Worm (Caenorhabditis elegans): ENCODE data around the gene Y54G2A.49.
"Not testable (repeated sequence)": the region's sequence is repeated elsewhere in the genome, so short reads cannot be mapped to it uniquely, and the experiment has no call there.

Y54G2A.49 gene

DNA sequence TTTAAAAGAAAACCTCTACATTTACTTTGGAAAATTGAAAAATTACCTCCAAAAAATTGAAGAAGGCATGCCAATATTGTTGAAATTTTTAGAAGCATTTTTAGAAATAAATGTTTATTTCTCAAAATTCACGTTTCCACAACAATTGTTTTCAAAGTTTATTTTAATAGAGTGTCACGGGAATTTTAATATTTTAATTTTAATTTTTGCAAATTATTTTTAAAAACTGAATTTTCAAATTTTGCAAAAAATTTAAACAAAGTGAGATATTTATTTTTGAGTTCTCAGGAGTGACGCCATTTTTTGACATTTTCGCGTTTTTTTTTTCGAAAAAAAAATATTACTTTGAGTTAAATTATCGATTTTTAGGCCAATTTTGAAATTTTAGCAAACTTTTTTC lies at the start of gene Y54G2A.49:
TSS of gene Y54G2A.49 (minus strand) at position 101 of the 400 bp plus-strand sequence.
- TF ChIP-seq unc-62 (GFP tag; optimal IDR thresholded peaks at IDR 0.05): no peak

DNA sequence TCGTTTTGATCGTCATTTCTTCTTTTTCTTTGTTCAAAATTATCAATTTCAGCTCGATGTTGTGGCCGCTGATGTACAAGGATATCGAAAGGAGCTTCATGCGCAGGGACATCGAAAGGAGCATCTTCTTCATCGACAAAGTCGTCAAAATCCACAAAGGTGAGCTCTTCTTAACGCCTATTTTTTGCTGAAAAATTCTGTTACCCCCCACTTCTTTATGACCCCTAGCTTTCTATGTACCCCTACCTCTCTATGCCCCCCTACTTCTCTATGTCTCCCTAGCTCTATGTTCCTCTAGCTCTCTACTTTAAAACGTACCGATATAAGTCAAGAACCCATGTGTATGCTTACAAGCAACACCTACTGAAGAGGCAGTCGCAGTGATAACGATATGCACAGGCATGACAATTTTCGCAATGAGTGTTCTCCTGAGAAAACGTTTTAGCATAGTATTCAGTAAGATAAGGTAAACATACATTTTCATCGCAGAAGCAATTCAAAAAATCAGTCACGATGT lies 44.6 kb upstream of the Y54G2A.49 start, which contains the start of gene Y54G2A.36:
TSS of gene Y54G2A.36 (plus strand) at position 51 of the 517 bp plus-strand sequence.
- TF ChIP-seq unc-62 (GFP tag; optimal IDR thresholded peaks at IDR 0.05): no peak

DNA sequence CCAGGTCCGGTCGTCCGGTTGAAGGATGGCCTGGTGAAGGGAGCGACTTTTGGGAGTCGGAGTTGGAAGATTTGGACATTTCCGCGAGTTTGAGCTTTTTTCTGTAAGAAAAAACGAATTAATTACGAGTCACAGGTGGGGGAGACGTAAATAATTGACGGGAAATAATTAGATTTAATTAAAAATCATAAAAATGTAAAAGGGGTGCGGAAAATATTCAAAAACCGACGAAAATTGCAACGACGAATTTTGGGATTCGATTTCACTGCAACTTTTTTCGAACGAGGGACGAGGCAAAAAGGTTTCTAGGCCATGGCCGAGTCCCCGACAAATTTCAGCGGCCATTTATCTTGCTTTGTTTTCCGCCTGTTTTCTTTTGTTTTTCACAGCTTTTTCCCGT lies 41.6 kb upstream of the Y54G2A.49 start, which contains the start of gene Y54G2A.19:
TSS of gene Y54G2A.19 (minus strand) at position 101 of the 400 bp plus-strand sequence.
- not testable (repeated sequence) for TF ChIP-seq unc-62 (GFP tag; optimal IDR thresholded peaks at IDR 0.05)

- no peak for TF ChIP-seq unc-62 (GFP tag; optimal IDR thresholded peaks at IDR 0.05)
Measured at ce11 chrIV:2893486-2893842, 40.4 kb upstream of the Y54G2A.49 start.

ce11 chrIV:2892787-2893485 lies 39.9 kb upstream of the Y54G2A.49 start:
- no peak for TF ChIP-seq unc-62 (GFP tag; optimal IDR thresholded peaks at IDR 0.05)

DNA sequence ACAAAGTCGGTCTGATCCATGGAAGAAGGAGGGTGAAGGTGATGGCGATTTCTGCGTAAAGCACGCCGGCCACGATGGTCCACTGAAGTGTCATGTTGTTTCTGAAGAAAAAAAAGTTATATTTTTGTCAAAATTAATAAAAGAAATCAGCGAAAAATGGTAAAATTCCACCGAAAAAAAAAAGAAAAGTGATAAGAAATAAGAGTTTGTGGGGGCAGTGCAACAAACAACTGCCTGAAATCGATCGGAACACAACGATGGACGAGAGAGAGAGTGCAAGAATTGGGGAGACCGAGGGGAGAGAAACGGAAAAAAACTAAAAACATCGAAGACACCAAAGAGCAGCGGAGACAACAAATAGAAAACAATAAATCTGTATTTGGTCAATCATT lies 39.3 kb upstream of the Y54G2A.49 start, which contains the start of gene Y54G2A.18:
TSS of gene Y54G2A.18 (minus strand) at position 101 of the 392 bp plus-strand sequence.
- no peak for TF ChIP-seq unc-62 (GFP tag; optimal IDR thresholded peaks at IDR 0.05)

DNA sequence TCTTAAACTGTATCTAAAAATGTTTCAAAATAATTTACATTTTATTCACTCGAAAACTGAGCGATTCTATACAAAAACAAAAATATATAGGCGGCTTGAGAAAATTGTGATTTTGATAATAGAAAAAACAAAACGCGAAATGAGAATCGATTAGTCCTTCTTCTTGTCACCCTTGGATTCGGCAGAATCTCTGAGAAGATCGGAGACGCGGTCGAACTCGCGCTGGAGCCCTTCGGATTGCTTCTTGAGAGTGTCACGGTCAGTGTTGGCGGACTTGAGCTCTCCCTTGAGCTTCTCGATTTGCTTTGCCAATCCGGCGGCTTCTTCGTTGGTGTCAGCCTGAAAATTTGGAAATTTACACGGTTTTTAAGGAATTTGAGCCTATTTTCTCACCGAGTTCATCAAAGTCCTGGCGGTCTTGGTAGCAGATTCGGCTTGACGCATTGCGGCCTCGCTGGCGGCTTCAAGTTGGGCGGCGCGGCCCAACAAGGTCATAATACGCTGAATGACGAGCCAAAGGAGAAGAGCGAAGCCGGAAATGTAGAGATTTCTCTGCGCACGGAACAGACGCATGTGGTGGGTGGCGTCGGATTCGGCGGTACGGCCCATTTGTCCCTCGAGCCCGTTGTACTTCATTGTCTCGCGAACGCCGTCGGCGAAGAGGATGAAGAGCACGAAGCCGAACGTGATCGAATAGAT lies 38.6 kb upstream of the Y54G2A.49 start:
- TF ChIP-seq unc-62 (GFP tag; optimal IDR thresholded peaks at IDR 0.05): no peak

ce11 chrIV:2890401-2890952 lies 37.4 kb upstream of the Y54G2A.49 start, which contains the start of the genes nprt-1 and dib-1:
nprt-1 (minus strand) TSS chrIV:2890451.
dib-1 (plus strand) TSS chrIV:2890882.
- TF ChIP-seq unc-62 (GFP tag; optimal IDR thresholded peaks at IDR 0.05): no peak

DNA sequence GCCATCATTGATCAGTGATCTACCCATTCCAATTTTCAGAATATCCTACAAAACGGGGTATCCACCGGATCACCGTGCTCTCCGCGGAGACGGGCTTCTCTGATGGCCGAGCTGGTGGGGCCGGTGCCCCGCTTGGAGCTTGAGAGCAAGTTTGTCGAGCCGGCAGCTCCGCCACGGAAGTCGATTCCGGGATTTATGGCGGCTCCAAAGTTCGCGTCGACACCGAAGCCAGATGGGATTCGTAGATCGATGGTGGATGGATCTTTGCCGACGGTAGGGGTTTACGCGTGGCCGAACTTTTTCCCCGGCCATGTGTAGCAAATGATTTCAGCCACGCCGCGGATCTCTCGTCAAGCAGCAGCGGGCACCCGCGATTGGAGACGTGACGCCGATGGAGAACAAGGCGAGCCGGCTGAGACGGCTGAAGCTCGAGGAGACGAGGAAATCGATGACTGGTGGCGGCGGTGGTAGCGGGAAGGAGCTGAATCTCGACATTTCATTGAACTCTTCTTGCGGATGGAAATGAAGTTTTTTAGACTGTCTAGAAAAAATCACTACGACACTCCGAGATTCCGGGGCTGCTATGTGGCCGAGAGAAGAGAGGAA lies 35.5 kb upstream of the Y54G2A.49 start:
- no peak for TF ChIP-seq unc-62 (GFP tag; optimal IDR thresholded peaks at IDR 0.05)

- TF ChIP-seq unc-62 (GFP tag; optimal IDR thresholded peaks at IDR 0.05): no peak
Measured at ce11 chrIV:2887245-2887644, 34.2 kb upstream of the Y54G2A.49 start.

- TF ChIP-seq unc-62 (GFP tag; optimal IDR thresholded peaks at IDR 0.05): no peak
Measured at ce11 chrIV:2886655-2887054, 33.6 kb upstream of the Y54G2A.49 start, which contains the start of gene dml-1. dml-1 (plus strand) TSS chrIV:2886955.

DNA sequence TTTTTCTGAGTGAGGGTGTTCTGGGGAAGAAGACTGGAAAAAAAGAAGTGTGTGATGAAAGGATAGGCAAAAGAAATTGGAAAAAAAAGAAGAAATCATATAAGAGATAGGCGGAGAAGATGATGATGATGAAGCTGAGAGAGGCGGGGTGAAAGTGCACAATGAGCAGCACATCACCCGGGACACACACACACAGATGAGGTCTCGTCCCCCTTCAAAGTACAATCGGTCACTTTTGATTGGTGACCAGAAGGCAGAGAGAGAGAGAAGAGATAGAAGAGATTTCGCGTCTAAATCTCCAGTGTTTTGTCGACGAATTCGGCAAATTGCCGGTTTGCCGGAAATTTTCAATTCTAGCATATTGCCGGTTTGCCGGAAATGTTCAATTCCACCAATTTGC lies 32.2 kb upstream of the Y54G2A.49 start:
- TF ChIP-seq unc-62 (GFP tag; optimal IDR thresholded peaks at IDR 0.05): no peak

ce11 chrIV:2864743-2865142 lies 11.7 kb upstream of the Y54G2A.49 start, which contains the start of gene Y54G2A.16:
Y54G2A.16 (minus strand) TSS chrIV:2864843.
- no peak for TF ChIP-seq unc-62 (GFP tag; optimal IDR thresholded peaks at IDR 0.05)

DNA sequence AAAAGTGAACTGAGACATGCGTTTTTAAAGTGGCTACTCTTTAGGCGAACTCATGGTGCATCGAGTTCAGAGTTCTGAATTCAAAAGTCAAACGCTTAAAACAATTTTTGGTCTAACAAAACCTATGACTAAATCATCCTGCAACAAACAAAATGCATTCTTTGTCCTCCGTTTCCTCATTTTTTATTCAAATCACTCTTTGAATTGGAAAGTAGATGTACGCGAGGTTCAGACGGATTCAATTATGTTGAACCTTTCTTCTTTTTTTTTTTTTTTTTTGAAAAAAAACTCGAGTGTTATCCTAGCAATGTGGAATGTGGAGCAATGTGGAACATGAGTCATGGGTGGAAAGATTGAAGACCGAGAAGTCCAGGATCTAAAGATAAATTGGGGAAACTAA lies 5.7 kb upstream of the Y54G2A.49 start:
- TF ChIP-seq unc-62 (GFP tag; optimal IDR thresholded peaks at IDR 0.05): no peak

DNA sequence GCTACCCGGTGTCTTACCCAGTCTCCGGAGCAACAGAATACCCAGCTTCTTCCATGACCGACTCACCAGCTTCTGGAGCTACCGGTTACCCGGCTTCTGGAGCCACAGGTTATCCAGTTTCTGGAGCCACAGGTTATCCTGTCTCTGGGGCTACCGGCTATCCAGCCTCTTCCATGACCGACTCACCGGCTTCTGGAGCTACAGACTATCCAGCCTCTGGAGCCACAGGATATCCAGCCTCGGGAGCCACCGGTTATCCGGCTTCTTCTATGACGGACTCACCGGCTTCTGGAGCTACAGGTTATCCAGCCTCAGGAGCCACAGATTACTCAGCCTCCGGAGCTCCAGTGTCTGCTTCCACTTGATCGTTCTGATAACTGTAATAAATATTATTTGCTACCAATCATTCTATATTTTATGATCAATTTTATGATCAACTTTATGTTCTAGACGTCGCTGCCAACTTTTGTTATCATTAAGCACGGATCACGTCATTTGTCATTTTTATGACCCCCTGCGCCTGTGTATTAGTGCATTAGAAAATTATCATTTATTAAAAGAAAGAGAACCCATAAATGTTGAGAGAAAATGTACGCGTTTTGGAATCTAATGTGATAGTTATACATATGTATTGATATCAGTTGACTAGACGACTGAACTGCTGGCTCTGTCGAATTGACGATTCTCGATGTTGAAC lies 2.1 kb upstream of the Y54G2A.49 start:
- TF ChIP-seq unc-62 (GFP tag; optimal IDR thresholded peaks at IDR 0.05): no peak

All from whole organism, dauer.